Worm (Caenorhabditis elegans) whole organism, L3 larva: ENCODE results near the gene skr-18.
A peak's percentile ranks its signal among the peaks of the same experiment; 100 is the strongest.

Experiments
- R02D3.7 ChIP-seq: fragments of 150-350 bp; optimal IDR thresholded peaks from 2 replicates; lab custom pipeline; 2014; ENCODE audit warnings: missing biosample characterization, missing genetic modification characterization
- aly-2 ChIP-seq: fragments of 150-350 bp; optimal IDR thresholded peaks from 2 replicates; lab custom pipeline; 2014; ENCODE audit warnings: missing biosample characterization, missing genetic modification characterization
- ama-1 ChIP-seq: fragments of 150-350 bp; optimal IDR thresholded peaks from 2 replicates; lab custom pipeline; 2018
- ceh-16 ChIP-seq: sonication (generic microtip); optimal IDR thresholded peaks from 2 replicates; lab custom pipeline; 2017; ENCODE audit warnings: missing biosample characterization, missing genetic modification characterization
- ceh-28 ChIP-seq: fragments of 150-350 bp; optimal IDR thresholded peaks from 2 replicates; lab custom pipeline; 2014; ENCODE audit warnings: missing biosample characterization, missing genetic modification reagents, missing genetic modification characterization
- ceh-82 ChIP-seq: fragments of 150-350 bp; optimal IDR thresholded peaks from 2 replicates; lab custom pipeline; 2014; ENCODE audit warnings: missing biosample characterization, missing genetic modification characterization
- ceh-9 ChIP-seq: sonication (generic microtip); optimal IDR thresholded peaks from 2 replicates; lab custom pipeline; 2018; ENCODE audit warnings: missing biosample characterization, missing genetic modification characterization
- daf-12 ChIP-seq: fragments of 150-350 bp; optimal IDR thresholded peaks from 2 replicates; lab custom pipeline; 2014; ENCODE audit warnings: missing biosample characterization, missing genetic modification reagents, missing genetic modification characterization
- egl-27 ChIP-seq: sonication (generic microtip); optimal IDR thresholded peaks from 4 replicates; lab custom pipeline; 2017; ENCODE audit warnings: missing biosample characterization, missing genetic modification reagents, missing genetic modification characterization
- egl-5 ChIP-seq: fragments of 150-350 bp; optimal IDR thresholded peaks from 2 replicates; lab custom pipeline; 2017; ENCODE audit warnings: missing biosample characterization, missing genetic modification reagents, missing genetic modification characterization, inconsistent platforms
- elt-1 ChIP-seq: fragments of 150-350 bp; optimal IDR thresholded peaks from 2 replicates; lab custom pipeline; 2014; ENCODE audit warnings: missing biosample characterization, missing genetic modification characterization
- elt-2 ChIP-seq: sonication (generic microtip); optimal IDR thresholded peaks from 2 replicates; lab custom pipeline; 2016; ENCODE audit warnings: missing genetic modification reagents, mild to moderate bottlenecking, missing genetic modification characterization, missing compliant biosample characterization
- elt-3 ChIP-seq, 3 experiments: fragments of 150-350 bp in 1 of 3; sonication (generic microtip) in 2 of 3; optimal IDR thresholded peaks; 2 replicates in 2 of 3; 4 replicates in 1 of 3; lab custom pipeline; 2014 to 2017; ENCODE audit warnings: missing biosample characterization in 3 of 3, missing genetic modification characterization in 3 of 3
- eor-1 ChIP-seq, 2 experiments: fragments of 150-350 bp; optimal IDR thresholded peaks; 2 replicates each; lab custom pipeline; 2014 to 2018; ENCODE audit warnings: missing biosample characterization in 2 of 2, missing genetic modification characterization in 2 of 2
- fkh-2 ChIP-seq: fragments of 150-350 bp; optimal IDR thresholded peaks from 2 replicates; lab custom pipeline; 2014; ENCODE audit warnings: missing biosample characterization, missing genetic modification reagents, missing genetic modification characterization
- fos-1 ChIP-seq: fragments of 150-350 bp; optimal IDR thresholded peaks from 2 replicates; lab custom pipeline; 2014; ENCODE audit warnings: missing biosample characterization, missing genetic modification characterization
- hmg-11 ChIP-seq: sonication (generic microtip); optimal IDR thresholded peaks from 2 replicates; lab custom pipeline; 2016; ENCODE audit warnings: missing genetic modification characterization, missing compliant biosample characterization
- jun-1 ChIP-seq: fragments of 150-350 bp; optimal IDR thresholded peaks from 2 replicates; lab custom pipeline; 2014; ENCODE audit warnings: missing biosample characterization, missing genetic modification reagents, missing genetic modification characterization
- lin-15B ChIP-seq: fragments of 150-350 bp; optimal IDR thresholded peaks from 2 replicates; lab custom pipeline; 2014; ENCODE audit warnings: missing biosample characterization, missing genetic modification characterization
- lin-39 ChIP-seq: fragments of 150-350 bp; optimal IDR thresholded peaks from 2 replicates; lab custom pipeline; 2018; ENCODE audit warnings: missing biosample characterization, missing genetic modification reagents, missing genetic modification characterization
- lsy-12 ChIP-seq: sonication (generic microtip); optimal IDR thresholded peaks from 2 replicates; lab custom pipeline; 2016; ENCODE audit warnings: mild to moderate bottlenecking, missing genetic modification characterization, missing compliant biosample characterization
- mdl-1 ChIP-seq: fragments of 150-350 bp; optimal IDR thresholded peaks from 2 replicates; lab custom pipeline; 2014; ENCODE audit warnings: missing biosample characterization, missing genetic modification characterization
- nfya-1 ChIP-seq: sonication (generic microtip); optimal IDR thresholded peaks from 2 replicates; lab custom pipeline; 2017; ENCODE audit warnings: missing genetic modification characterization, mild to moderate bottlenecking, missing compliant biosample characterization, antibody characterized with exemption, moderate library complexity; ENCODE audit not compliant: insufficient read depth
- nhr-12 ChIP-seq: fragments of 150-350 bp; optimal IDR thresholded peaks from 2 replicates; lab custom pipeline; 2014; ENCODE audit warnings: missing biosample characterization, missing genetic modification characterization
- nhr-23 ChIP-seq: fragments of 150-350 bp; optimal IDR thresholded peaks from 2 replicates; lab custom pipeline; 2014; ENCODE audit warnings: missing biosample characterization, missing genetic modification reagents, missing genetic modification characterization
- nhr-25 ChIP-seq: sonication (generic microtip); optimal IDR thresholded peaks from 2 replicates; lab custom pipeline; 2017; ENCODE audit warnings: missing biosample characterization, missing genetic modification characterization
- nhr-43 ChIP-seq: sonication (generic microtip); optimal IDR thresholded peaks from 2 replicates; lab custom pipeline; 2016; ENCODE audit warnings: mild to moderate bottlenecking, missing genetic modification characterization, missing compliant biosample characterization; ENCODE audit not compliant: poor library complexity, severe bottlenecking
- nhr-67 ChIP-seq: fragments of 150-350 bp; optimal IDR thresholded peaks from 2 replicates; lab custom pipeline; 2014; ENCODE audit warnings: missing biosample characterization, missing genetic modification characterization
- nhr-76 ChIP-seq: fragments of 150-350 bp; sonication (generic microtip); optimal IDR thresholded peaks from 5 replicates; lab custom pipeline; 2014; ENCODE audit warnings: missing biosample characterization, missing genetic modification characterization
- nhr-77 ChIP-seq: fragments of 150-350 bp; optimal IDR thresholded peaks from 2 replicates; lab custom pipeline; 2014; ENCODE audit warnings: missing biosample characterization, missing genetic modification characterization
- pqm-1 ChIP-seq: fragments of 150-350 bp; optimal IDR thresholded peaks from 2 replicates; lab custom pipeline; 2017; ENCODE audit warnings: missing biosample characterization, missing genetic modification characterization, inconsistent platforms
- sea-2 ChIP-seq: fragments of 150-350 bp; sonication (generic microtip); optimal IDR thresholded peaks from 4 replicates; lab custom pipeline; 2014; ENCODE audit warnings: missing biosample characterization, missing genetic modification reagents, missing genetic modification characterization
- skn-1 ChIP-seq: fragments of 150-350 bp; optimal IDR thresholded peaks from 2 replicates; lab custom pipeline; 2014; ENCODE audit warnings: missing biosample characterization, missing genetic modification characterization
- snpc-4 ChIP-seq: fragments of 150-350 bp; optimal IDR thresholded peaks from 2 replicates; lab custom pipeline; 2014; ENCODE audit warnings: missing biosample characterization, missing genetic modification characterization
- tbx-2 ChIP-seq: sonication (generic microtip); optimal IDR thresholded peaks from 2 replicates; lab custom pipeline; 2016; ENCODE audit warnings: mild to moderate bottlenecking, missing genetic modification characterization, missing compliant biosample characterization
- unc-39 ChIP-seq: sonication (generic microtip); optimal IDR thresholded peaks from 4 replicates; lab custom pipeline; 2017; ENCODE audit warnings: missing biosample characterization, missing genetic modification characterization
- unc-62 ChIP-seq: fragments of 150-350 bp; sonication (generic microtip); optimal IDR thresholded peaks from 4 replicates; lab custom pipeline; 2014; ENCODE audit warnings: missing biosample characterization, missing genetic modification reagents, missing genetic modification characterization

The skr-18 gene

DNA sequence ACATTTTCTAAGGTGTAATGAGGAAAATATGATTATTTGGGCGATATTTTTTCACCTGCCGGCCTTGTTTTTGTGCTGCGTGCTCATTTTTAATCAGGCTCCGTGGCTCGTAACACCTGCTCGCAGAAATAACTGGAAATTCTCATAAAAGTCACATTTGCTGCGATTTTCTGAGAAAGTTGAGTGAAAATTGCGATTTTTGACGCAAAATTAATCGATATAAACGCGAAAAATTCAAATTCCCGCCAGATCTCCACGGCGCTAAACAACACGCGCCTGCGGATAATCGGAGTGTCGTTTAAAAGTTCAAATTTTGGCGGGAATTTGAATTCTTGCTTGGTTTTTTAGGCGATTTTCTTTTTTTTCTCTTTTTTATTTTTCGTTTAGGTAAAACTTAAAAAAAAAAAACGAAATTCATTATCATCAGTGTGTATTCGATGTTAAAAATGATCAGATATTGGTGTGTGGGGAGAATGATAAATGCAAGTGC, 11.8 kb upstream of the skr-18 start, which contains the start of gene Y55F3BL.6:
Gene Y55F3BL.6 (minus strand): TSS at position 51 of the 490 bp plus-strand sequence.
- no peak for TF ChIP-seq nfya-1
- TF ChIP-seq lin-15B, result peak; percentile 14
- no peak for TF ChIP-seq ceh-9 (tag; lab: Kevin White, UChicago)
- TF ChIP-seq unc-39 (tag; lab: Kevin White, UChicago), result no peak
- no peak for TF ChIP-seq ceh-28 (tag; lab: Kevin White, UChicago)

ce11 chrIV:805693-806092, 10.5 kb upstream of the skr-18 start:
- TF ChIP-seq unc-39 (tag; lab: Kevin White, UChicago) (no peak), ceh-28 (tag; lab: Kevin White, UChicago) (peak; percentile 70)

ce11 chrIV:804802-805201, 9.6 kb upstream of the skr-18 start, which contains the start of gene Y55F3BL.4:
Y55F3BL.4 (plus strand) TSS chrIV:805102.
- no peak for TF ChIP-seq daf-12
- TF ChIP-seq aly-2 (tag; lab: Kevin White, UChicago), result no peak
- no peak for TF ChIP-seq lin-15B
- TF ChIP-seq nhr-67 (tag; lab: Kevin White, UChicago), result no peak
- TF ChIP-seq fos-1 (tag; lab: Kevin White, UChicago), result no peak
- TF ChIP-seq lsy-12, result no peak
- no peak for TF ChIP-seq ceh-82 (tag; lab: Kevin White, UChicago)
- no peak for TF ChIP-seq ceh-16 (tag; lab: Kevin White, UChicago)
- TF ChIP-seq hmg-11 (tag; lab: Kevin White, UChicago), result no peak
- TF ChIP-seq nhr-76 (tag; lab: Kevin White, UChicago), result no peak
- no peak for TF ChIP-seq lin-39 (tag; lab: Kevin White, UChicago)
- TF ChIP-seq elt-1 (tag; lab: Kevin White, UChicago), result no peak
- TF ChIP-seq ceh-9 (tag; lab: Kevin White, UChicago), result no peak
- no peak for TF ChIP-seq elt-3 (tag; optimal IDR thresholded peaks at IDR 0.05; lab: Kevin White, UChicago)
- TF ChIP-seq fkh-2 (tag; lab: Kevin White, UChicago), result no peak
- TF ChIP-seq nhr-77 (tag; lab: Kevin White, UChicago), result no peak
- TF ChIP-seq ceh-28 (tag; lab: Kevin White, UChicago), result no peak
- TF ChIP-seq nhr-12, result no peak
- TF ChIP-seq pqm-1 (tag; lab: Kevin White, UChicago), result no peak
- TF ChIP-seq sea-2 (GFP tag; lab: Kevin White, UChicago), result no peak

- TF ChIP-seq lsy-12 (no peak), aly-2 (tag; lab: Kevin White, UChicago) (no peak), nhr-12 (no peak), mdl-1 (tag; lab: Kevin White, UChicago) (no peak), pqm-1 (tag; lab: Kevin White, UChicago) (no peak), nhr-25 (tag; lab: Kevin White, UChicago) (no peak), eor-1 (tag; optimal IDR thresholded peaks at IDR 0.05; lab: Kevin White, UChicago) (no peak), unc-62 (GFP tag; lab: Kevin White, UChicago) (no peak)
Measured at ce11 chrIV:801162-801561, 5.9 kb upstream of the skr-18 start.

DNA sequence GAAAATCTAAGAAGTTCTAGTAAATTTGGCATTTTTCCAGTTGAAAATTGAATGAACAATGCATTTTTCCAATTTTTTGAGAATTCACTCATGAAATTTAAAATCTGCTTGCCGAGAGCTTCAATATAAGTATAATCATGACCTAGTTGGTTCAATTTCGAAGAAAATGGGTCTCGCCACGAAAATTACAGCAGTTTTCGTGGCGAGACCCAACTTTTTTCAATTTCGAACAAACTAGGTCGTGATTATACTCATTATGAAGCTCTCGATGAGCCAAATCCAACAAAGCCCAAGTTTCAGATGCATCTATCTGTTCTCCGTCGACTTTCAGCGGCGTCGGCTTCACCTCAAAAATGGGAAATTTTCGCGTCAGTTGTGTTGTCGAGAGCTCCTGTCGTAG, 5.3 kb upstream of the skr-18 start, which contains the start of gene mrpl-46:
Gene mrpl-46 (plus strand): TSS at position 301 of the 400 bp plus-strand sequence.
- TF ChIP-seq ceh-28 (tag; lab: Kevin White, UChicago), result no peak
- no peak for TF ChIP-seq eor-1 (tag; optimal IDR thresholded peaks at IDR 0.05; lab: Kevin White, UChicago)

DNA sequence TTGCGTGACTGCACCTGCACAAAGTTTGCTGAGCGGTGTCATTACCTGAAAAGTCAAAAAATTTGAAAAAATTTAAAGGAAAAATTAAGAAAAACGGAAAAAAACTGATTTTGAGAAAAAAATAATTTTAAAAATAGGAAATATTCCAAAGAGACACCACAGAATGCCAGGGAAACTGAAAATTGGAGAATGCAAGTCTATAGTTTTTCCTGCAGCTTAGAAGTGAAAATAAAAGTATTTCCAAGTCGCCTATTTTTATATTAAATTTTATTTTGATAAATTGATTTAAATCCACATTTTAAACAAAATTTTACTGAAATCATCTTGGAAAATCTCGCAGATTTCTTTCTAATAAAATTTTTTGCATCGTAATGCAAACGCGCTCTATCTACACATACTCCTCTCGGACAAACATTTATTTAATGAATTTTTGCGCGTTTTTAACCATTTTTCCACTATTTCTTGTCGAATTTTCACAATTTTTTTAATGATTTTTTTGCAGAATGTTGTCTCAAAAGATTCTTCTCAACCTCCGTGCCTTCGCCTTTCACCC, 1.4 kb upstream of the skr-18 start, which contains the start of the genes F56B3.11 and ech-5:
Gene F56B3.11 (minus strand): TSS at position 51 of the 553 bp plus-strand sequence.
Gene ech-5 (plus strand): TSS at position 503 of the 553 bp plus-strand sequence.
- TF ChIP-seq nhr-43 (tag; lab: Kevin White, UChicago) (no peak), nhr-25 (tag; lab: Kevin White, UChicago) (no peak), ceh-82 (tag; lab: Kevin White, UChicago) (no peak), tbx-2 (tag; lab: Kevin White, UChicago) (no peak), snpc-4 (tag; lab: Kevin White, UChicago) (peak; percentile 2), daf-12 (no peak), elt-3 (tag; optimal IDR thresholded peaks at IDR 0.05; lab: Kevin White, UChicago) (no peak), lsy-12 (peak; percentile 75), fos-1 (tag; lab: Kevin White, UChicago) (no peak), ama-1 (lab: Kevin White, UChicago) (no peak), nhr-23 (tag; lab: Kevin White, UChicago) (peak; percentile 73), elt-2 (tag; lab: Kevin White, UChicago) (peak; percentile 41), nhr-12 (no peak), nhr-76 (tag; lab: Kevin White, UChicago) (no peak), ceh-28 (tag; lab: Kevin White, UChicago) (no peak), R02D3.7 (no peak), unc-39 (tag; lab: Kevin White, UChicago) (no peak), jun-1 (tag; lab: Kevin White, UChicago) (no peak), hmg-11 (tag; lab: Kevin White, UChicago) (peak; percentile 75), nfya-1 (peak; percentile 28), ceh-16 (tag; lab: Kevin White, UChicago) (no peak), skn-1 (tag; lab: Kevin White, UChicago) (peak; percentile 61), lin-15B (peak; percentile 92), pqm-1 (tag; lab: Kevin White, UChicago) (peak; percentile 20), elt-1 (tag; lab: Kevin White, UChicago) (peak; percentile 81), egl-27 (no peak), eor-1 (tag; optimal IDR thresholded peaks at IDR 0.05; lab: Kevin White, UChicago) (peak in 1 of 2 experiments; percentile 10), egl-5 (no peak), nhr-77 (tag; lab: Kevin White, UChicago) (no peak), ceh-9 (tag; lab: Kevin White, UChicago) (no peak)
